Fruit fly (Drosophila melanogaster) whole organism, wandering third instar larva: ENCODE results near the gene CG13096.

ENCODE experiments used
- br ChIP-seq: fragments of 200-800 bp; sonication (Bioruptor generic); optimal IDR thresholded peaks from 2 replicates; lab custom pipeline; 2016; ENCODE audit warnings: missing biosample characterization, missing genetic modification characterization
- brk ChIP-seq: fragments of 200-800 bp; sonication (Bioruptor generic); optimal IDR thresholded peaks from 2 replicates; lab custom pipeline; 2016; ENCODE audit warnings: missing biosample characterization, mild to moderate bottlenecking, missing genetic modification characterization
- dl ChIP-seq, 2 experiments: fragments of 175-275, 200-275 bp in 1 of 2; fragments of 200-275 bp in 1 of 2; sonication (Bioruptor generic); optimal IDR thresholded peaks; lab custom pipeline; 2018; ENCODE audit warnings: mild to moderate bottlenecking in 2 of 2, missing biosample characterization in 2 of 2, missing genetic modification characterization in 2 of 2, moderate library complexity in 2 of 2; ENCODE audit not compliant: partially characterized antibody in 2 of 2, insufficient read depth in 1 of 2
- dsf ChIP-seq: sonication (Bioruptor generic); optimal IDR thresholded peaks from 2 replicates; lab custom pipeline; 2016; ENCODE audit warnings: missing biosample characterization, missing genetic modification characterization, borderline replicate concordance
- pan ChIP-seq: fragments of >200 bp; optimal IDR thresholded peaks from 2 replicates; lab custom pipeline; 2017
- psq ChIP-seq: fragments of 200-800 bp; sonication (Bioruptor generic); optimal IDR thresholded peaks from 3 replicates; lab custom pipeline; 2017; ENCODE audit warnings: missing biosample characterization, mild to moderate bottlenecking, missing genetic modification characterization, moderate library complexity
- woc ChIP-seq: sonication (Bioruptor generic); optimal IDR thresholded peaks from 2 replicates; lab custom pipeline; 2016; ENCODE audit warnings: missing biosample characterization, mild to moderate bottlenecking, missing genetic modification characterization

dm6 chr2L:8471667-8472066 is 40.0 kb downstream of the CG13096 start:
- TF ChIP-seq psq (GFP tag; lab: Kevin White, UChicago) (no peak), br (GFP tag; lab: Kevin White, UChicago) (no peak), woc (GFP tag; lab: Kevin White, UChicago) (no peak), pan (lab: Kevin White, UChicago) (no peak), brk (GFP tag; lab: Kevin White, UChicago) (no peak), dl (GFP tag; optimal IDR thresholded peaks at IDR 0.05; lab: Kevin White, UChicago; ENCODE audit: insufficient read depth in 1 of 2, partially characterized antibody in 2 of 2) (no peak), dsf (GFP tag; lab: Kevin White, UChicago) (no peak)
